Fruit fly (Drosophila melanogaster) whole organism, embryonic: Measurements from ENCODE around the gene toe.

Experiments used
- Ada2b ChIP-seq: fragments of 200-800 bp; sonication (Bioruptor generic); IDR thresholded peaks from 2 replicates; pipeline ENCODE4 v1.3.6; 2022; ENCODE audit warnings: missing biosample characterization, missing genetic modification characterization
- Bgb ChIP-seq: fragments of 200-800 bp; sonication (Bioruptor generic); IDR thresholded peaks from 2 replicates; pipeline ENCODE4 v1.3.6; 2022; ENCODE audit warnings: missing biosample characterization, missing genetic modification characterization; ENCODE audit not compliant: partially characterized antibody
- CG10147 ChIP-seq: fragments of 200-800 bp; sonication (Bioruptor generic); optimal IDR thresholded peaks from 2 replicates; lab custom pipeline; 2019; ENCODE audit warnings: missing biosample characterization, mild to moderate bottlenecking, missing genetic modification characterization, moderate library complexity
- CG11560 ChIP-seq: fragments of 200-800 bp; sonication (Bioruptor generic); IDR thresholded peaks from 3 replicates; pipeline ENCODE4 v1.3.6; 2022; ENCODE audit warnings: missing biosample characterization, missing genetic modification characterization
- CG13624 ChIP-seq: fragments of 200-800 bp; sonication (Bioruptor generic); optimal IDR thresholded peaks from 2 replicates; lab custom pipeline; 2016; ENCODE audit warnings: missing biosample characterization, missing genetic modification characterization
- CG1647 ChIP-seq: fragments of 200-800 bp; sonication (Bioruptor generic); optimal IDR thresholded peaks from 3 replicates; lab custom pipeline; 2016; ENCODE audit warnings: missing biosample characterization, missing genetic modification characterization
- CG1792 ChIP-seq: fragments of 200-800 bp; sonication (Bioruptor generic); optimal IDR thresholded peaks from 2 replicates; lab custom pipeline; 2016; ENCODE audit warnings: missing biosample characterization, missing genetic modification characterization
- CG2129 ChIP-seq: fragments of 200-800 bp; sonication (Bioruptor generic); IDR thresholded peaks from 2 replicates; pipeline ENCODE4 v1.3.6; 2022; ENCODE audit warnings: missing biosample characterization, missing genetic modification characterization; ENCODE audit not compliant: partially characterized antibody
- CG2712 ChIP-seq: fragments of 200-800 bp; optimal IDR thresholded peaks from 3 replicates; lab custom pipeline; 2019; ENCODE audit warnings: missing biosample characterization, mild to moderate bottlenecking, missing genetic modification characterization, moderate library complexity
- CG33557 ChIP-seq: fragments of 200-800 bp; sonication (Bioruptor generic); optimal IDR thresholded peaks from 2 replicates; lab custom pipeline; 2019; ENCODE audit warnings: missing biosample characterization, mild to moderate bottlenecking, missing genetic modification characterization, moderate library complexity
- CG4360 ChIP-seq: fragments of 200-800 bp; sonication (Bioruptor generic); IDR thresholded peaks from 2 replicates; pipeline ENCODE4 v1.3.6; 2022; ENCODE audit warnings: missing biosample characterization, missing genetic modification characterization
- CG43689 ChIP-seq: fragments of 200-800 bp; sonication (Bioruptor generic); IDR thresholded peaks from 2 replicates; pipeline ENCODE4 v1.3.6; 2022; ENCODE audit warnings: missing biosample characterization, missing genetic modification characterization
- CG6254 ChIP-seq: fragments of 200-800 bp; sonication (Bioruptor generic); optimal IDR thresholded peaks from 3 replicates; lab custom pipeline; 2017; ENCODE audit warnings: mild to moderate bottlenecking, missing biosample characterization, missing genetic modification reagents, missing genetic modification characterization
- CG6854 ChIP-seq: fragments of 200-800 bp; sonication (Bioruptor generic); optimal IDR thresholded peaks from 3 replicates; lab custom pipeline; 2017; ENCODE audit warnings: missing biosample characterization, mild to moderate bottlenecking, missing genetic modification characterization
- CG7271 ChIP-seq: fragments of 200-800 bp; sonication (Bioruptor generic); optimal IDR thresholded peaks from 2 replicates; lab custom pipeline; 2018; ENCODE audit warnings: missing biosample characterization, mild to moderate bottlenecking, missing genetic modification characterization, moderate library complexity
- CG9876 ChIP-seq: fragments of 200-800 bp; sonication (Bioruptor generic); optimal IDR thresholded peaks from 2 replicates; lab custom pipeline; 2016; ENCODE audit warnings: missing biosample characterization, missing genetic modification characterization
- CoRest ChIP-seq: fragments of 200-800 bp; sonication (Bioruptor generic); optimal IDR thresholded peaks from 3 replicates; lab custom pipeline; 2018; ENCODE audit warnings: missing biosample characterization, mild to moderate bottlenecking, missing genetic modification characterization, moderate library complexity
- D ChIP-seq, 2 experiments: fragments of 200-800 bp in 1 of 2; fragments of >200 bp in 1 of 2; sonication (Bioruptor generic) in 1 of 2; optimal IDR thresholded peaks; 2 replicates in 1 of 2; 3 replicates in 1 of 2; lab custom pipeline; 2017; ENCODE audit warnings: mild to moderate bottlenecking in 1 of 2, missing biosample characterization in 1 of 2, missing genetic modification characterization in 1 of 2, missing genetic modification reagents in 1 of 2
- D19A ChIP-seq: fragments of 200-800 bp; optimal IDR thresholded peaks from 3 replicates; lab custom pipeline; 2019; ENCODE audit warnings: missing biosample characterization, mild to moderate bottlenecking, missing genetic modification characterization, moderate library complexity
- Dbx ChIP-seq: fragments of 200-800 bp; sonication (Bioruptor generic); IDR thresholded peaks from 3 replicates; pipeline ENCODE4 v1.3.6; 2022; ENCODE audit warnings: missing biosample characterization, missing genetic modification characterization
- GATAe ChIP-seq: fragments of 200-800 bp; sonication (Bioruptor generic); conservative IDR thresholded peaks from 2 replicates; pipeline ENCODE4 v1.3.6; 2022; ENCODE audit warnings: missing biosample characterization, missing genetic modification characterization
- HLHmδ ChIP-seq: fragments of 200-800 bp; sonication (Bioruptor generic); optimal IDR thresholded peaks from 2 replicates; lab custom pipeline; 2018; ENCODE audit warnings: missing biosample characterization, mild to moderate bottlenecking, missing genetic modification characterization, moderate library complexity
- Lhr ChIP-seq: fragments of 200-800 bp; sonication (Bioruptor generic); optimal IDR thresholded peaks from 3 replicates; lab custom pipeline; 2017; ENCODE audit warnings: mild to moderate bottlenecking, missing biosample characterization, missing genetic modification reagents, missing genetic modification characterization
- MBD-R2 ChIP-seq: fragments of 200-800 bp; sonication (Bioruptor generic); IDR thresholded peaks from 2 replicates; pipeline ENCODE4 v1.3.6; 2022; ENCODE audit warnings: missing biosample characterization, missing genetic modification characterization
- Mrtf ChIP-seq: fragments of 200-800 bp; sonication (Bioruptor generic); IDR thresholded peaks from 3 replicates; pipeline ENCODE4 v1.3.6; 2022; ENCODE audit warnings: missing biosample characterization, missing genetic modification characterization
- Oaz ChIP-seq: fragments of 200-800 bp; sonication (Bioruptor generic); IDR thresholded peaks from 2 replicates; pipeline ENCODE4 v1.3.6; 2022; ENCODE audit warnings: missing biosample characterization, missing genetic modification characterization
- ac ChIP-seq: fragments of 200-800 bp; sonication (Bioruptor generic); optimal IDR thresholded peaks from 3 replicates; lab custom pipeline; 2017; ENCODE audit warnings: missing biosample characterization, mild to moderate bottlenecking, missing genetic modification characterization
- az2 ChIP-seq: fragments of 200-800 bp; sonication (Bioruptor generic); optimal IDR thresholded peaks from 3 replicates; lab custom pipeline; 2016; ENCODE audit warnings: missing biosample characterization, missing genetic modification characterization
- dati ChIP-seq: fragments of 200-800 bp; sonication (Bioruptor generic); IDR thresholded peaks from 2 replicates; pipeline ENCODE4 v1.3.6; 2022; ENCODE audit warnings: missing biosample characterization, missing genetic modification characterization
- dmrt11E ChIP-seq: fragments of 200-800 bp; sonication (Bioruptor generic); optimal IDR thresholded peaks from 3 replicates; lab custom pipeline; 2018; ENCODE audit warnings: missing biosample characterization, mild to moderate bottlenecking, missing genetic modification characterization, moderate library complexity
- dmrt99B ChIP-seq: fragments of 200-800 bp; sonication (Bioruptor generic); optimal IDR thresholded peaks from 2 replicates; lab custom pipeline; 2018; ENCODE audit warnings: missing biosample characterization, mild to moderate bottlenecking, missing genetic modification characterization, moderate library complexity
- ewg ChIP-seq: fragments of 200-800 bp; sonication (Bioruptor generic); optimal IDR thresholded peaks from 3 replicates; lab custom pipeline; 2017; ENCODE audit warnings: mild to moderate bottlenecking, missing biosample characterization, missing genetic modification reagents, missing genetic modification characterization
- fru ChIP-seq: fragments of >200 bp; optimal IDR thresholded peaks from 2 replicates; lab custom pipeline; 2017
- fu2 ChIP-seq: fragments of 200-800 bp; sonication (Bioruptor generic); optimal IDR thresholded peaks from 2 replicates; lab custom pipeline; 2016; ENCODE audit warnings: missing biosample characterization, missing genetic modification characterization
- ham ChIP-seq: fragments of 200-800 bp; sonication (Bioruptor generic); IDR thresholded peaks from 2 replicates; pipeline ENCODE4 v1.3.6; 2022; ENCODE audit warnings: missing biosample characterization, missing genetic modification characterization
- ind ChIP-seq: fragments of 200-800 bp; sonication (Bioruptor generic); optimal IDR thresholded peaks from 3 replicates; lab custom pipeline; 2016; ENCODE audit warnings: missing biosample characterization, missing genetic modification characterization
- lola ChIP-seq, 3 experiments: fragments of >200 bp in 2 of 3; fragments of 200-800 bp in 1 of 3; sonication (Bioruptor generic) in 1 of 3; optimal IDR thresholded peaks; 2 replicates each; lab custom pipeline; 2017 to 2019; ENCODE audit warnings: missing biosample characterization in 3 of 3, missing genetic modification characterization in 3 of 3, mild to moderate bottlenecking in 1 of 3, moderate library complexity in 1 of 3
- otp ChIP-seq: fragments of 200-800 bp; sonication (Bioruptor generic); IDR thresholded peaks from 3 replicates; pipeline ENCODE4, ENCODE4 v1.3.6; 2022; ENCODE audit warnings: missing biosample characterization, missing genetic modification characterization
- pros ChIP-seq: fragments of 200-800 bp; sonication (Bioruptor generic); optimal IDR thresholded peaks from 3 replicates; lab custom pipeline; 2019; ENCODE audit warnings: missing biosample characterization, mild to moderate bottlenecking, missing genetic modification characterization, moderate library complexity
- sd ChIP-seq: fragments of 200-800 bp; sonication (Bioruptor generic); optimal IDR thresholded peaks from 3 replicates; lab custom pipeline; 2018; ENCODE audit warnings: missing biosample characterization, mild to moderate bottlenecking, missing genetic modification characterization, moderate library complexity
- sima ChIP-seq: fragments of 200-800 bp; sonication (Bioruptor generic); optimal IDR thresholded peaks from 2 replicates; lab custom pipeline; 2016; ENCODE audit warnings: missing biosample characterization, missing genetic modification characterization
- slbo ChIP-seq: fragments of 200-800 bp; sonication (Bioruptor generic); IDR thresholded peaks from 2 replicates; pipeline ENCODE4 v1.3.6; 2022; ENCODE audit warnings: missing biosample characterization, missing genetic modification characterization
- sug ChIP-seq: fragments of 200-800 bp; optimal IDR thresholded peaks from 2 replicates; lab custom pipeline; 2019; ENCODE audit warnings: missing biosample characterization, mild to moderate bottlenecking, missing genetic modification characterization, moderate library complexity
- trem ChIP-seq: fragments of 200-800 bp; optimal IDR thresholded peaks from 3 replicates; lab custom pipeline; 2019; ENCODE audit warnings: missing biosample characterization, mild to moderate bottlenecking, missing genetic modification characterization, moderate library complexity
- twi ChIP-seq: fragments of 200-800 bp; optimal IDR thresholded peaks from 2 replicates; lab custom pipeline; 2019; ENCODE audit warnings: missing biosample characterization, mild to moderate bottlenecking, missing genetic modification characterization, moderate library complexity
- unc-4 ChIP-seq: fragments of 200-800 bp; sonication (Bioruptor generic); IDR thresholded peaks from 2 replicates; pipeline ENCODE4 v1.3.6; 2022; ENCODE audit warnings: missing biosample characterization, missing genetic modification characterization; ENCODE audit not compliant: partially characterized antibody
- wek ChIP-seq: fragments of 200-800 bp; sonication (Bioruptor generic); optimal IDR thresholded peaks from 3 replicates; lab custom pipeline; 2018; ENCODE audit warnings: missing biosample characterization, mild to moderate bottlenecking, missing genetic modification characterization, moderate library complexity
- wor ChIP-seq: fragments of 200-800 bp; sonication (Bioruptor generic); IDR thresholded peaks from 2 replicates; pipeline ENCODE4 v1.3.6; 2022; ENCODE audit warnings: missing biosample characterization, missing genetic modification characterization
- zfh2 ChIP-seq: fragments of 200-800 bp; sonication (Bioruptor generic); optimal IDR thresholded peaks from 2 replicates; lab custom pipeline; 2016; ENCODE audit warnings: missing biosample characterization, missing genetic modification characterization

toe gene

DNA sequence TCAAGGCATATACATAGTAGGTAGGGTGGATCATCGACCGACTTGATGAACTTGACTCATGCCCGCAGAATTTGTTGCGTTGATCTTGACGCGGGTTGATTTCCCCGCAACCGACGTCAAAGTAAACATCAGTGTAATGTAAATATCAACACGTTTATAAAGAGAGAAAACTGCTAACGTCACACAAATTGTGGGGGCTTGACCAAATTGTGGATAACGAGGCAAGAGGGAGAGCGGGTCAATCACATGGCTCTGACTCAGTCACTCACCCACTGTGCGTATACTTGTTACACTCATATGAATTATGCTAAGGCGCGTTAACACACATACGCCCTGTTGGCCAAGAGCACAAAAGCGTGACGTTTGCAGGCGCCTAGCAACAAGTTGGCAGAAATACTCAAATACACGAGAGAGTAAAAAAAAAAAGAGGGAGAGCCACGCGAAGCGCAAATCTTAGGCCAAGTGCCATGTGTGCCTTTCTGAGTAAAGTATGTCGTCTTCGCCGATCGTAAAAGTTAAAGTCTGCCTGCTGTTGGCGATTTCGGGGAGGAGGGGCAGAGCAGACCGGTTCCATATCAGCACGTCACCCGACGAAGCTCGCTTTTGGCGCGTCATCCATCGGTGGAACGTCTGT, 25.4 kb downstream of the toe start (continued):
- TF ChIP-seq trem (tag; lab: Kevin White, UChicago) (peak; percentile 9), CG10147 (GFP tag; lab: Kevin White, UChicago) (peak; percentile 91), CG33557 (GFP tag; lab: Kevin White, UChicago) (peak; percentile 16), CG11560 (tag; lab: Robert Waterston, UW) (peak; percentile 54; the same call in 1 of the 3 replicates), ac (GFP tag; lab: Kevin White, UChicago) (no peak), Dbx (GFP tag; lab: Robert Waterston, UW) (peak; percentile 95), Bgb (GFP tag; lab: Robert Waterston, UW) (no peak), HLHmδ (GFP tag; lab: Kevin White, UChicago) (no peak), CG6854 (GFP tag; lab: Kevin White, UChicago) (peak; percentile 87), ham (GFP tag; lab: Robert Waterston, UW) (peak; percentile 82; the same call in 1 of the 2 replicates), slbo (GFP tag; lab: Robert Waterston, UW) (peak; percentile 83), zfh2 (GFP tag; lab: Kevin White, UChicago) (peak; percentile 71), Oaz (GFP tag; lab: Robert Waterston, UW) (peak; percentile 68), twi (tag; lab: Kevin White, UChicago) (peak; percentile 17), CG2712 (tag; lab: Kevin White, UChicago) (peak; percentile 39), fru (lab: Kevin White, UChicago) (no peak), ind (GFP tag; lab: Kevin White, UChicago) (peak; percentile 32), dmrt99B (tag; lab: Kevin White, UChicago) (no peak), Lhr (GFP tag; lab: Kevin White, UChicago) (peak; percentile 64), Mrtf (peak; percentile 51; the same call in 2 of the 3 replicates), sug (tag; lab: Kevin White, UChicago) (peak; percentile 94), sima (GFP tag; lab: Kevin White, UChicago) (peak; percentile 90), lola (GFP tag; optimal IDR thresholded peaks at IDR 0.05; lab: Kevin White, UChicago) (no peak), wor (GFP tag; lab: Robert Waterston, UW) (peak; percentile 26; the same call in 1 of the 2 replicates), CoRest (tag; lab: Kevin White, UChicago) (peak; percentile 78), CG1792 (peak; percentile 95), CG4360 (GFP tag; lab: Robert Waterston, UW) (peak; percentile 70), MBD-R2 (GFP tag; lab: Robert Waterston, UW) (peak; percentile 75; the same call in 1 of the 2 replicates), otp (GFP tag; lab: Robert Waterston, UW) (peak; percentile 96), CG6254 (GFP tag; lab: Kevin White, UChicago) (no peak), CG43689 (GFP tag; lab: Robert Waterston, UW) (peak; percentile 90), CG1647 (GFP tag; lab: Kevin White, UChicago) (peak; percentile 95), GATAe (no peak; the same call in 1 of the 2 replicates), CG13624 (peak; percentile 91), unc-4 (GFP tag; lab: Robert Waterston, UW) (peak; percentile 41; the same call in 1 of the 2 replicates), D (optimal IDR thresholded peaks at IDR 0.05; lab: Kevin White, UChicago) (no peak), D (GFP tag; optimal IDR thresholded peaks at IDR 0.05; lab: Kevin White, UChicago) (peak; percentile 46), CG9876 (GFP tag; lab: Kevin White, UChicago) (peak; percentile 90), CG2129 (GFP tag; lab: Robert Waterston, UW) (no peak), Ada2b (GFP tag; lab: Robert Waterston, UW) (peak; percentile 78), az2 (peak; percentile 39), D19A (tag; lab: Kevin White, UChicago) (peak; percentile 52), pros (GFP tag; lab: Kevin White, UChicago) (peak; percentile 95), ewg (GFP tag; lab: Kevin White, UChicago) (peak; percentile 78), sd (tag; lab: Kevin White, UChicago) (peak; percentile 98), dati (no peak; the same call in 1 of the 2 replicates), dmrt11E (tag; lab: Kevin White, UChicago) (no peak), CG7271 (tag; lab: Kevin White, UChicago) (no peak), fu2 (GFP tag; lab: Kevin White, UChicago) (peak; percentile 83), wek (GFP tag; lab: Kevin White, UChicago) (peak; percentile 92)
